Fruit fly (Drosophila melanogaster) whole organism, embryonic: ENCODE data around the gene Inx3.

ENCODE experiments used
- Adf1 ChIP-seq: fragments of 200-800 bp; sonication (Bioruptor generic); IDR thresholded peaks from 2 replicates; pipeline ENCODE4 v1.3.6; 2022; ENCODE audit warnings: missing biosample characterization, missing genetic modification characterization
- BEAF-32 ChIP-seq: fragments of 200-800 bp; sonication (Bioruptor generic); optimal IDR thresholded peaks from 3 replicates; lab custom pipeline; 2017; ENCODE audit warnings: missing biosample characterization, missing genetic modification characterization, mild to moderate bottlenecking, moderate library complexity, missing genetic modification reagents
- CG12155 ChIP-seq: fragments of 200-800 bp; sonication (Bioruptor generic); optimal IDR thresholded peaks from 3 replicates; lab custom pipeline; 2016; ENCODE audit warnings: missing biosample characterization, missing genetic modification characterization
- CG12391 ChIP-seq: fragments of 200-800 bp; sonication (Bioruptor generic); optimal IDR thresholded peaks from 3 replicates; lab custom pipeline; 2018; ENCODE audit warnings: missing biosample characterization, mild to moderate bottlenecking, missing genetic modification characterization, moderate library complexity
- CG12769 ChIP-seq: fragments of 200-800 bp; sonication (Bioruptor generic); optimal IDR thresholded peaks from 2 replicates; lab custom pipeline; 2019; ENCODE audit warnings: missing biosample characterization, mild to moderate bottlenecking, missing genetic modification characterization, moderate library complexity
- CG13624 ChIP-seq: fragments of 200-800 bp; sonication (Bioruptor generic); optimal IDR thresholded peaks from 2 replicates; lab custom pipeline; 2016; ENCODE audit warnings: missing biosample characterization, missing genetic modification characterization
- CG13894 ChIP-seq: fragments of 200-800 bp; sonication (Bioruptor generic); optimal IDR thresholded peaks from 3 replicates; lab custom pipeline; 2018; ENCODE audit warnings: missing biosample characterization, mild to moderate bottlenecking, missing genetic modification characterization, moderate library complexity
- CG17802 ChIP-seq: fragments of 200-800 bp; sonication (Bioruptor generic); optimal IDR thresholded peaks from 2 replicates; lab custom pipeline; 2018; ENCODE audit warnings: missing biosample characterization, mild to moderate bottlenecking, missing genetic modification characterization, moderate library complexity
- CG2202 ChIP-seq: fragments of 200-800 bp; sonication (Bioruptor generic); optimal IDR thresholded peaks from 2 replicates; lab custom pipeline; 2018; ENCODE audit warnings: missing biosample characterization, mild to moderate bottlenecking, missing genetic modification characterization
- CG3163 ChIP-seq: fragments of 200-800 bp; sonication (Bioruptor generic); optimal IDR thresholded peaks from 3 replicates; lab custom pipeline; 2016; ENCODE audit warnings: missing biosample characterization, missing genetic modification characterization
- CG32772 ChIP-seq: fragments of 200-800 bp; sonication (Bioruptor generic); IDR thresholded peaks from 2 replicates; pipeline ENCODE4 v1.3.6; 2022; ENCODE audit warnings: missing biosample characterization, missing genetic modification characterization
- CG34224 ChIP-seq: fragments of 200-800 bp; sonication (Bioruptor generic); IDR thresholded peaks from 3 replicates; pipeline ENCODE4 v1.3.6; 2022; ENCODE audit warnings: missing biosample characterization, missing genetic modification characterization; ENCODE audit not compliant: partially characterized antibody
- CG4617 ChIP-seq: fragments of 200-800 bp; sonication (Bioruptor generic); optimal IDR thresholded peaks from 3 replicates; lab custom pipeline; 2016; ENCODE audit warnings: missing biosample characterization, missing genetic modification characterization, borderline replicate concordance
- CG4854 ChIP-seq: fragments of 200-800 bp; sonication (Bioruptor generic); optimal IDR thresholded peaks from 2 replicates; lab custom pipeline; 2016; ENCODE audit warnings: missing biosample characterization, missing genetic modification characterization, inconsistent platforms
- CG5245 ChIP-seq: fragments of 200-800 bp; sonication (Bioruptor generic); optimal IDR thresholded peaks from 3 replicates; lab custom pipeline; 2016; ENCODE audit warnings: missing biosample characterization, missing genetic modification characterization
- CG8765 ChIP-seq: fragments of 200-800 bp; sonication (Bioruptor generic); IDR thresholded peaks from 2 replicates; pipeline ENCODE4 v1.3.6; 2022; ENCODE audit warnings: missing biosample characterization, missing genetic modification characterization
- Chrac-16 ChIP-seq: fragments of 200-800 bp; sonication (Bioruptor generic); optimal IDR thresholded peaks from 3 replicates; lab custom pipeline; 2016; ENCODE audit warnings: missing biosample characterization, missing genetic modification characterization
- Deaf1 ChIP-seq: fragments of 200-800 bp; optimal IDR thresholded peaks from 3 replicates; lab custom pipeline; 2019; ENCODE audit warnings: missing biosample characterization, mild to moderate bottlenecking, missing genetic modification characterization, moderate library complexity
- Dip2 ChIP-seq: fragments of 200-800 bp; sonication (Bioruptor generic); IDR thresholded peaks from 2 replicates; pipeline ENCODE4 v1.3.6; 2022; ENCODE audit warnings: missing biosample characterization, missing genetic modification characterization
- Dll ChIP-seq: fragments of 200-800 bp; sonication (Bioruptor generic); IDR thresholded peaks from 4 replicates; pipeline ENCODE4 v1.3.6; 2022; ENCODE audit warnings: missing biosample characterization, missing genetic modification characterization; ENCODE audit not compliant: partially characterized antibody
- Elba2 ChIP-seq: fragments of 200-800 bp; sonication (Bioruptor generic); optimal IDR thresholded peaks from 3 replicates; lab custom pipeline; 2016; ENCODE audit warnings: missing biosample characterization, missing genetic modification characterization
- Fer1 ChIP-seq: fragments of 200-800 bp; sonication (Bioruptor generic); optimal IDR thresholded peaks from 2 replicates; lab custom pipeline; 2017; ENCODE audit warnings: missing biosample characterization, mild to moderate bottlenecking, missing genetic modification characterization
- Hmr ChIP-seq: fragments of 200-800 bp; sonication (Bioruptor generic); optimal IDR thresholded peaks from 3 replicates; lab custom pipeline; 2017; ENCODE audit warnings: mild to moderate bottlenecking, missing biosample characterization, missing genetic modification reagents, missing genetic modification characterization
- Hr78 ChIP-seq, 2 experiments: fragments of 200-800 bp in 1 of 2; fragments of >200 bp in 1 of 2; sonication (Bioruptor generic) in 1 of 2; optimal IDR thresholded peaks; 2 replicates each; lab custom pipeline; 2017 to 2019; ENCODE audit warnings: missing biosample characterization in 2 of 2, missing genetic modification characterization in 2 of 2, mild to moderate bottlenecking in 1 of 2, moderate library complexity in 1 of 2
- Lpt ChIP-seq: fragments of >200 bp; optimal IDR thresholded peaks from 2 replicates; lab custom pipeline; 2018; ENCODE audit warnings: missing biosample characterization, missing genetic modification characterization
- Opbp ChIP-seq: fragments of 200-800 bp; sonication (Bioruptor generic); IDR thresholded peaks from 3 replicates; pipeline ENCODE4 v1.3.6; 2022; ENCODE audit warnings: missing biosample characterization, missing genetic modification characterization; ENCODE audit not compliant: partially characterized antibody
- Vsx1 ChIP-seq: fragments of 200-800 bp; sonication (Bioruptor generic); optimal IDR thresholded peaks from 2 replicates; lab custom pipeline; 2017; ENCODE audit warnings: missing biosample characterization, mild to moderate bottlenecking, missing genetic modification characterization, missing genetic modification reagents
- al ChIP-seq: fragments of 200-800 bp; sonication (Bioruptor generic); IDR thresholded peaks from 2 replicates; pipeline ENCODE4 v1.3.6; 2022; ENCODE audit warnings: missing biosample characterization, missing genetic modification characterization
- caup ChIP-seq: fragments of 200-800 bp; sonication (Bioruptor generic); optimal IDR thresholded peaks from 3 replicates; lab custom pipeline; 2017; ENCODE audit warnings: missing biosample characterization, mild to moderate bottlenecking, missing genetic modification characterization, moderate library complexity; ENCODE audit not compliant: severe bottlenecking
- chif ChIP-seq, 2 experiments: fragments of 200-800 bp; sonication (Bioruptor generic); optimal IDR thresholded peaks; 3 replicates each; lab custom pipeline; 2016; ENCODE audit warnings: missing biosample characterization in 2 of 2, missing genetic modification characterization in 2 of 2
- chinmo ChIP-seq: fragments of 200-800 bp; sonication (Bioruptor generic); IDR thresholded peaks from 4 replicates; pipeline ENCODE4 v1.3.6; 2022; ENCODE audit warnings: missing biosample characterization, missing genetic modification characterization; ENCODE audit not compliant: partially characterized antibody
- ci ChIP-seq: fragments of 200-800 bp; sonication (Bioruptor generic); IDR thresholded peaks from 3 replicates; pipeline ENCODE4 v1.3.6; 2022; ENCODE audit warnings: missing biosample characterization, missing genetic modification characterization
- crp ChIP-seq, 2 experiments: fragments of 200-800 bp; sonication (Bioruptor generic); optimal IDR thresholded peaks; 2 replicates in 1 of 2; 3 replicates in 1 of 2; lab custom pipeline; 2017; ENCODE audit warnings: missing biosample characterization in 2 of 2, missing genetic modification characterization in 2 of 2, mild to moderate bottlenecking in 1 of 2, moderate library complexity in 1 of 2
- en ChIP-seq: fragments of 200-800 bp; sonication (Bioruptor generic); optimal IDR thresholded peaks from 2 replicates; lab custom pipeline; 2016; ENCODE audit warnings: missing biosample characterization, missing genetic modification characterization
- fd64A ChIP-seq: fragments of 200-800 bp; sonication (Bioruptor generic); optimal IDR thresholded peaks from 3 replicates; lab custom pipeline; 2018; ENCODE audit warnings: missing biosample characterization, mild to moderate bottlenecking, missing genetic modification characterization
- ftz-f1 ChIP-seq: fragments of 200-800 bp; sonication (Bioruptor generic); optimal IDR thresholded peaks from 2 replicates; lab custom pipeline; 2016; ENCODE audit warnings: missing biosample characterization, missing genetic modification characterization
- ham ChIP-seq: fragments of 200-800 bp; sonication (Bioruptor generic); IDR thresholded peaks from 2 replicates; pipeline ENCODE4 v1.3.6; 2022; ENCODE audit warnings: missing biosample characterization, missing genetic modification characterization
- nerfin-1 ChIP-seq: fragments of 200-800 bp; sonication (Bioruptor generic); optimal IDR thresholded peaks from 3 replicates; lab custom pipeline; 2019; ENCODE audit warnings: missing biosample characterization, mild to moderate bottlenecking, missing genetic modification characterization, moderate library complexity
- odd ChIP-seq: fragments of 200-800 bp; sonication (Bioruptor generic); optimal IDR thresholded peaks from 2 replicates; lab custom pipeline; 2017; ENCODE audit warnings: missing biosample characterization, mild to moderate bottlenecking, missing genetic modification characterization
- onecut ChIP-seq: fragments of 200-800 bp; sonication (Bioruptor generic); IDR thresholded peaks from 2 replicates; pipeline ENCODE4 v1.3.6; 2022; ENCODE audit warnings: missing biosample characterization, missing genetic modification characterization
- peb ChIP-seq: fragments of 200-800 bp; sonication (Bioruptor generic); IDR thresholded peaks from 2 replicates; pipeline ENCODE4 v1.3.6; 2022; ENCODE audit warnings: missing biosample characterization, missing genetic modification characterization
- psq ChIP-seq: fragments of 200-800 bp; sonication (Bioruptor generic); optimal IDR thresholded peaks from 2 replicates; lab custom pipeline; 2017; ENCODE audit warnings: missing biosample characterization, missing genetic modification characterization
- pum ChIP-seq: fragments of 200-800 bp; sonication (Bioruptor generic); optimal IDR thresholded peaks from 2 replicates; lab custom pipeline; 2016; ENCODE audit warnings: missing biosample characterization, missing genetic modification characterization
- ranshi ChIP-seq: fragments of 200-800 bp; sonication (Bioruptor generic); IDR thresholded peaks from 2 replicates; pipeline ENCODE4 v1.3.6; 2022; ENCODE audit warnings: missing biosample characterization, missing genetic modification characterization
- run ChIP-seq: fragments of 200-800 bp; sonication (Bioruptor generic); optimal IDR thresholded peaks from 3 replicates; lab custom pipeline; 2018; ENCODE audit warnings: missing biosample characterization, mild to moderate bottlenecking, missing genetic modification characterization
- salm ChIP-seq: fragments of 200-800 bp; sonication (Bioruptor generic); optimal IDR thresholded peaks from 2 replicates; lab custom pipeline; 2018; ENCODE audit warnings: missing biosample characterization, mild to moderate bottlenecking, missing genetic modification characterization
- seq ChIP-seq: fragments of 200-800 bp; sonication (Bioruptor generic); IDR thresholded peaks from 2 replicates; pipeline ENCODE4 v1.3.6; 2022; ENCODE audit warnings: missing biosample characterization, missing genetic modification characterization
- sug ChIP-seq: fragments of 200-800 bp; optimal IDR thresholded peaks from 2 replicates; lab custom pipeline; 2019; ENCODE audit warnings: missing biosample characterization, mild to moderate bottlenecking, missing genetic modification characterization, moderate library complexity
- ttk ChIP-seq: fragments of 200-800 bp; sonication (Bioruptor generic); IDR thresholded peaks from 2 replicates; pipeline ENCODE4 v2.1.2; 2022; ENCODE audit warnings: missing biosample characterization, missing genetic modification characterization

Inx3 gene

DNA sequence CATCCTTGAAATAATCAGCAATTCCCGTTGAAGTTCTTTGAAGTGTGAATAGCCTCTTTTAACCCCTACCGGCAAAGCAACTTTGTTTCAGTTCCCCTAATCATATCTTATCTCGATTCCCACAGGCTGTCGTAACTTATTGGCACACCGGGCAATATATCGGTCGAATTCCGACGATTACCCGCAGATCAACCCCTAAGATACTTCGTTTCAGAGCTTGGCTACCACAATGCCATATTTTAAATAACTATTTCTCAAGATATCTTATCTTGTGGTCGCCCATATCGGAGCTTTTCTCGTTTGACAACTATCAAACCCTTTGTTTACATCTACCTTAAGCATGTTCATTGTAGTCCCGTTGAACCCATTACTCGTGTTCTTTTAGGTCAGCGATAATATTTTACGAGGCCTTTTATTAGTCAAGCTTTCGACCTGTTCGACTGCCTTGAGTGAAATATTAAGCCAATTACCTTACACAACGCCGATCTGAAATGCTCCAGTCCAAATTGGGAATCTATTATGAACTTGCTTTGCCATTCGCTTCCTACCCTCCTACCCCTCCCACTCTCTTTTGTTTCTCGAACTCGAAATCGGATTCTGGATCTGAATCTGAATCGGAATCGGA, 39.7 kb upstream of the Inx3 start (continued):
- TF ChIP-seq CG12155 (GFP tag; lab: Kevin White, UChicago) (no peak), Hmr (GFP tag; lab: Kevin White, UChicago) (no peak), Vsx1 (GFP tag; lab: Kevin White, UChicago) (peak; percentile 61), chinmo (GFP tag; lab: Robert Waterston, UW) (0 out of 4 replicates have a peak, but pooled peaks have one; percentile 54), Elba2 (no peak), Lpt (no peak), CG13894 (tag; lab: Kevin White, UChicago) (peak; percentile 24), run (tag; lab: Kevin White, UChicago) (peak; percentile 69), ttk (GFP tag; lab: Robert Waterston, UW) (0 out of 2 replicates have a peak, but pooled peaks have one; percentile 20), ci (GFP tag; lab: Robert Waterston, UW) (no peak), en (no peak), nerfin-1 (tag; lab: Kevin White, UChicago) (no peak), peb (GFP tag; lab: Robert Waterston, UW) (no peak), CG13624 (GFP tag; lab: Kevin White, UChicago) (no peak), psq (GFP tag; lab: Kevin White, UChicago) (no peak), al (GFP tag; lab: Robert Waterston, UW) (no peak), onecut (GFP tag; lab: Robert Waterston, UW) (no peak), sug (peak; percentile 74), Deaf1 (tag; lab: Kevin White, UChicago) (no peak), ranshi (no peak), Adf1 (no peak), CG34224 (GFP tag; lab: Robert Waterston, UW) (no peak), Fer1 (GFP tag; lab: Kevin White, UChicago) (no peak), ham (GFP tag; lab: Robert Waterston, UW) (no peak), salm (tag; lab: Kevin White, UChicago) (peak; percentile 5), Hr78 (GFP tag; optimal IDR thresholded peaks at IDR 0.05; lab: Kevin White, UChicago) (peak in 1 of 2 experiments; percentile 86)
- TF ChIP-seq, all 482 proteins: peak for 17

DNA sequence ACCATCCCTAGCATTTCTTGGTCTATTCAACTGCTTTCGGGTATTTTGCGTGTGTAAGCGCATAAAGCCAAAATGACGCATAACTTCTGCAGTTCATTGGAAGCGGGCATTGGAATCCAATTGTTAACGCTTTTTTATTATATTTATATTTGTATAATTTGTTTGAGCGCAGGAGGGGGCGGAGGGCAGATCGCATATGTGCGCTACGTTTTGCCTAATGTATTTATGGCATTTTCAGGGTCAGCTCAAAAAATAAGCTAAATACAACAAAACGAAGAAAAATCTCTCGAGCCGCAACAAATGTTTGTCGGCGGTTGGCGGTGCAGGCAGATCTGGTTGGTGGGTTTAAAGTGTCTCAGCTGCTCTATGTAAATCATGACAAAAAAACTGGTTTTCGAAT, 38.6 kb upstream of the Inx3 start:
- no peak for TF ChIP-seq chif (GFP tag; optimal IDR thresholded peaks at IDR 0.05; lab: Kevin White, UChicago)
- TF ChIP-seq sug: no peak
- TF ChIP-seq Opbp (GFP tag; lab: Robert Waterston, UW): no peak
- TF ChIP-seq CG32772: no peak
- TF ChIP-seq CG4617 (GFP tag; lab: Kevin White, UChicago): no peak
- no peak for TF ChIP-seq CG34224 (GFP tag; lab: Robert Waterston, UW)
- no peak for TF ChIP-seq Dll (GFP tag; lab: Robert Waterston, UW)
- no peak for TF ChIP-seq CG12391 (tag; lab: Kevin White, UChicago)
- TF ChIP-seq BEAF-32 (GFP tag; lab: Kevin White, UChicago): no peak
- TF ChIP-seq chinmo (GFP tag; lab: Robert Waterston, UW): peak; percentile 79; the same call in 2 of the 4 replicates
- no peak for TF ChIP-seq CG17802 (tag; lab: Kevin White, UChicago)
- no peak for TF ChIP-seq crp (GFP tag; optimal IDR thresholded peaks at IDR 0.05; lab: Kevin White, UChicago)
- TF ChIP-seq CG5245: no peak
- TF ChIP-seq CG2202 (tag; lab: Kevin White, UChicago): no peak
- TF ChIP-seq CG3163 (GFP tag; lab: Kevin White, UChicago): no peak
- no peak for TF ChIP-seq seq (GFP tag; lab: Robert Waterston, UW)
- no peak for TF ChIP-seq fd64A (GFP tag; lab: Kevin White, UChicago)
- no peak for TF ChIP-seq caup (GFP tag; lab: Kevin White, UChicago)
- no peak for TF ChIP-seq CG12769 (tag; lab: Kevin White, UChicago)
- TF ChIP-seq Chrac-16 (GFP tag; lab: Kevin White, UChicago): no peak
- TF ChIP-seq odd: no peak
- no peak for TF ChIP-seq CG4854 (GFP tag; lab: Kevin White, UChicago)
- peak; percentile 64 for TF ChIP-seq ftz-f1
- no peak for TF ChIP-seq Dip2 (GFP tag; lab: Robert Waterston, UW)
- TF ChIP-seq pum: no peak
- TF ChIP-seq CG8765 (GFP tag; lab: Robert Waterston, UW): no peak
